Fruit fly (Drosophila melanogaster): Measurements from ENCODE around the gene CG4617.
A peak's percentile ranks its signal among the peaks of the same experiment; 100 is the strongest.

Gene CG4617

DNA sequence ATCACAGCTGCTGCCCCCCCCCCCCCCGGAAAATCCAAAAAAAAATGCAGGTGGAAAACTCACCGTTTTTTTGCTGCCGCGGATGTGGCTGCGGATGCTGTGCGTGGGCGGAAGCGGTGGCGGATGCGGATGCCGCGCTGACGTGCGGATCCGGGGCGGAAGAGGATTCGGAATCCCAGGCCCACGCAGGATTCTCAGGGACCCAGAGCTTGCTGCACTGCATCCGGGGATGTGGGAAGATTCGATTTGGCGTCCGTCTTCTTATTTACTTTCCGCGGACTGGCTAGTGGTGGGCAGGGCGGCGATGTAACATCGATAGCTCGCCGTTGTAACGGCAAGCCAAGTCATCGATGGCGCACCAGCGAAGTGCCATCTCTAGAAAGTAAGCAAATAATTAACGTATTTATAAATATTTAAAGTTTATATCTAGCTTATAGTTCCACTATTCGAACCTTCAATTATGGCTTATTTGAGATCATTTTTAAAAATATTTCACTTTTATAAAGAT, 2.2 kb downstream of the CG4617 start, which contains the start of gene CG4615 (continued):
- TF ChIP-seq CG2120 (GFP tag; optimal IDR thresholded peaks at IDR 0.05) = no peak
- TF ChIP-seq CG17359 (tag; optimal IDR thresholded peaks at IDR 0.05) = no peak
- TF ChIP-seq row (GFP tag; IDR thresholded peaks at IDR 0.05) = peak; percentile 52
- TF ChIP-seq tap (tag; optimal IDR thresholded peaks at IDR 0.05) = no peak
- TF ChIP-seq gce (GFP tag; IDR thresholded peaks at IDR 0.05) = no peak
- no peak for TF ChIP-seq nerfin-1 (tag; optimal IDR thresholded peaks at IDR 0.05)
- no peak for TF ChIP-seq aop (GFP tag; IDR thresholded peaks at IDR 0.05)
- no peak for TF ChIP-seq dmrt11E (tag; optimal IDR thresholded peaks at IDR 0.05)
- TF ChIP-seq wdn (GFP tag; IDR thresholded peaks at IDR 0.05) = no peak
- no peak for TF ChIP-seq chn (GFP tag; optimal IDR thresholded peaks at IDR 0.05)
- TF ChIP-seq Taf1 (GFP tag; IDR thresholded peaks at IDR 0.05) = no peak
- TF ChIP-seq ind (GFP tag; optimal IDR thresholded peaks at IDR 0.05) = no peak
- no peak for TF ChIP-seq CG8281 (tag; optimal IDR thresholded peaks at IDR 0.05)
- no peak for TF ChIP-seq cas (GFP tag; IDR thresholded peaks at IDR 0.05)
- TF ChIP-seq ro (GFP tag; IDR thresholded peaks at IDR 0.05) = no peak
- TF ChIP-seq pan (optimal IDR thresholded peaks at IDR 0.05) = no peak
- peak in 1 of 2 experiments; percentile 18 for TF ChIP-seq pan (GFP tag; optimal IDR thresholded peaks at IDR 0.05 in 1 of 2, IDR thresholded peaks at IDR 0.05 in 1 of 2)
- no peak for TF ChIP-seq CG8944 (GFP tag; optimal IDR thresholded peaks at IDR 0.05)
- peak; percentile 85 for TF ChIP-seq CG6791 (GFP tag; IDR thresholded peaks at IDR 0.05; ENCODE audit: partially characterized antibody)
- no peak for TF ChIP-seq az2 (GFP tag; optimal IDR thresholded peaks at IDR 0.05)
- no peak; the same call in 2 of the 3 replicates for TF ChIP-seq H15 (GFP tag; IDR thresholded peaks at IDR 0.05)
- no peak for TF ChIP-seq D19A (tag; optimal IDR thresholded peaks at IDR 0.05)
- no peak for TF ChIP-seq CG4854 (GFP tag; optimal IDR thresholded peaks at IDR 0.05)
- TF ChIP-seq so (GFP tag; IDR thresholded peaks at IDR 0.05) = no peak
- TF ChIP-seq Jarid2 (GFP tag; optimal IDR thresholded peaks at IDR 0.05) = no peak
- TF ChIP-seq CG30403 (GFP tag; optimal IDR thresholded peaks at IDR 0.05) = no peak
- TF ChIP-seq wek (GFP tag; optimal IDR thresholded peaks at IDR 0.05) = no peak
- no peak for TF ChIP-seq CG2202 (tag; optimal IDR thresholded peaks at IDR 0.05)
- no peak for TF ChIP-seq CG8924 (tag; optimal IDR thresholded peaks at IDR 0.05)
- no peak for TF ChIP-seq ab (GFP tag; optimal IDR thresholded peaks at IDR 0.05)
- no peak for TF ChIP-seq CG7357 (GFP tag; IDR thresholded peaks at IDR 0.05)
- TF ChIP-seq CG5245 (GFP tag; optimal IDR thresholded peaks at IDR 0.05) = no peak
- TF ChIP-seq tna (GFP tag; IDR thresholded peaks at IDR 0.05; ENCODE audit: partially characterized antibody) = peak; percentile 83
- TF ChIP-seq bcd (GFP tag; optimal IDR thresholded peaks at IDR 0.05) = no peak
- no peak for TF ChIP-seq CG8290 (GFP tag; optimal IDR thresholded peaks at IDR 0.05)
- peak in 1 of 2 experiments; percentile 53 for TF ChIP-seq CG8290 (tag; optimal IDR thresholded peaks at IDR 0.05)
- no peak for TF ChIP-seq Tbp (GFP tag; optimal IDR thresholded peaks at IDR 0.05)
- no peak for TF ChIP-seq Poxn (GFP tag; IDR thresholded peaks at IDR 0.05)
- TF ChIP-seq C15 (GFP tag; IDR thresholded peaks at IDR 0.05) = no peak
- peak; percentile 9; the same call in 1 of the 2 replicates for TF ChIP-seq peb (GFP tag; IDR thresholded peaks at IDR 0.05)
- no peak for TF ChIP-seq CG2116 (GFP tag; optimal IDR thresholded peaks at IDR 0.05)
- TF ChIP-seq ato (GFP tag; IDR thresholded peaks at IDR 0.05; ENCODE audit: partially characterized antibody) = peak; percentile 82
- TF ChIP-seq CG9727 (GFP tag; optimal IDR thresholded peaks at IDR 0.05) = no peak
- TF ChIP-seq onecut (GFP tag; IDR thresholded peaks at IDR 0.05) = peak; percentile 3; the same call in 1 of the 2 replicates
- TF ChIP-seq CG13287 (GFP tag; IDR thresholded peaks at IDR 0.05; ENCODE audit: partially characterized antibody) = peak; percentile 92
- no peak for TF ChIP-seq Mes4 (GFP tag; optimal IDR thresholded peaks at IDR 0.05)
- no peak for TF ChIP-seq CG10209 (GFP tag; optimal IDR thresholded peaks at IDR 0.05)
- no peak for TF ChIP-seq sima (GFP tag; optimal IDR thresholded peaks at IDR 0.05)
- no peak for TF ChIP-seq CG12769 (tag; optimal IDR thresholded peaks at IDR 0.05)
- TF ChIP-seq nom (GFP tag; optimal IDR thresholded peaks at IDR 0.05) = no peak
- no peak for TF ChIP-seq CG13894 (tag; optimal IDR thresholded peaks at IDR 0.05)
- no peak for TF ChIP-seq trem (tag; optimal IDR thresholded peaks at IDR 0.05)

Measured in whole organism, embryonic.